Fruit fly (Drosophila melanogaster) whole organism, wandering third instar larva: ENCODE measurements around the gene CG14573.
A peak's percentile ranks its signal among the peaks of the same experiment; 100 is the strongest.

ENCODE experiments used
- Abd-B ChIP-seq: fragments of >200 bp; optimal IDR thresholded peaks from 2 replicates; lab custom pipeline; 2017; ENCODE audit warnings: missing biosample characterization, missing genetic modification characterization
- CG9705 ChIP-seq: fragments of 200-800 bp; sonication (Bioruptor generic); optimal IDR thresholded peaks from 2 replicates; lab custom pipeline; 2018; ENCODE audit warnings: missing biosample characterization, mild to moderate bottlenecking, missing genetic modification characterization
- Dfd ChIP-seq: fragments of >200 bp; optimal IDR thresholded peaks from 2 replicates; lab custom pipeline; 2017; ENCODE audit warnings: missing biosample characterization, missing genetic modification characterization
- Dif ChIP-seq: fragments of 200-275, 200-300 bp; sonication (Bioruptor generic); optimal IDR thresholded peaks from 2 replicates; lab custom pipeline; 2018; ENCODE audit warnings: missing biosample characterization, missing genetic modification characterization; ENCODE audit not compliant: partially characterized antibody
- GATAd ChIP-seq: sonication (Bioruptor generic); optimal IDR thresholded peaks from 2 replicates; lab custom pipeline; 2016; ENCODE audit warnings: missing biosample characterization, missing genetic modification characterization
- HLH106 ChIP-seq: fragments of 200-800 bp; optimal IDR thresholded peaks from 3 replicates; lab custom pipeline; 2019; ENCODE audit warnings: missing biosample characterization, mild to moderate bottlenecking, missing genetic modification characterization, moderate library complexity
- Hnf4 ChIP-seq: fragments of 200-800 bp; sonication (Bioruptor generic); optimal IDR thresholded peaks from 2 replicates; lab custom pipeline; 2016; ENCODE audit warnings: missing biosample characterization, mild to moderate bottlenecking, missing genetic modification characterization
- Hr78 ChIP-seq: fragments of >200 bp; optimal IDR thresholded peaks from 2 replicates; lab custom pipeline; 2017; ENCODE audit warnings: missing biosample characterization, missing genetic modification characterization
- Hr83 ChIP-seq: fragments of 200-300 bp; sonication (Bioruptor generic); optimal IDR thresholded peaks from 2 replicates; lab custom pipeline; 2016; ENCODE audit warnings: missing biosample characterization, mild to moderate bottlenecking, missing genetic modification characterization, moderate library complexity; ENCODE audit not compliant: poor library complexity, severe bottlenecking
- Jra ChIP-seq: sonication (Bioruptor generic); optimal IDR thresholded peaks from 2 replicates; lab custom pipeline; 2016; ENCODE audit warnings: missing biosample characterization, missing genetic modification characterization
- Mio ChIP-seq: sonication (Bioruptor generic); optimal IDR thresholded peaks from 2 replicates; lab custom pipeline; 2016; ENCODE audit warnings: missing biosample characterization, missing genetic modification characterization
- OdsH ChIP-seq: fragments of 200-800 bp; sonication (Bioruptor generic); optimal IDR thresholded peaks from 2 replicates; lab custom pipeline; 2016; ENCODE audit warnings: missing biosample characterization, mild to moderate bottlenecking, missing genetic modification characterization
- Rel ChIP-seq, 2 experiments: fragments of 200-800 bp; sonication (Bioruptor generic) in 1 of 2; optimal IDR thresholded peaks; 2 replicates in 1 of 2; 3 replicates in 1 of 2; lab custom pipeline; 2016 to 2019; ENCODE audit warnings: mild to moderate bottlenecking in 2 of 2, missing biosample characterization in 2 of 2, missing genetic modification characterization in 2 of 2, moderate library complexity in 1 of 2
- Sp1 ChIP-seq: fragments of 200-800 bp; sonication (Bioruptor generic); optimal IDR thresholded peaks from 3 replicates; lab custom pipeline; 2019; ENCODE audit warnings: missing biosample characterization, mild to moderate bottlenecking, missing genetic modification characterization, moderate library complexity
- Vsx2 ChIP-seq: fragments of 200-300, 225-300 bp; sonication (Bioruptor generic); optimal IDR thresholded peaks from 2 replicates; lab custom pipeline; 2018; ENCODE audit warnings: missing biosample characterization, missing genetic modification characterization; ENCODE audit not compliant: partially characterized antibody
- br ChIP-seq: fragments of 200-800 bp; sonication (Bioruptor generic); optimal IDR thresholded peaks from 2 replicates; lab custom pipeline; 2016; ENCODE audit warnings: missing biosample characterization, missing genetic modification characterization
- brk ChIP-seq: fragments of 200-800 bp; sonication (Bioruptor generic); optimal IDR thresholded peaks from 2 replicates; lab custom pipeline; 2016; ENCODE audit warnings: missing biosample characterization, mild to moderate bottlenecking, missing genetic modification characterization
- dl ChIP-seq, 2 experiments: fragments of 175-275, 200-275 bp in 1 of 2; fragments of 200-275 bp in 1 of 2; sonication (Bioruptor generic); optimal IDR thresholded peaks; lab custom pipeline; 2018; ENCODE audit warnings: mild to moderate bottlenecking in 2 of 2, missing biosample characterization in 2 of 2, missing genetic modification characterization in 2 of 2, moderate library complexity in 2 of 2; ENCODE audit not compliant: partially characterized antibody in 2 of 2, insufficient read depth in 1 of 2
- dmrt93B ChIP-seq: fragments of 200-800 bp; sonication (Bioruptor generic); optimal IDR thresholded peaks from 2 replicates; lab custom pipeline; 2018; ENCODE audit warnings: missing biosample characterization, mild to moderate bottlenecking, missing genetic modification characterization
- dsf ChIP-seq: sonication (Bioruptor generic); optimal IDR thresholded peaks from 2 replicates; lab custom pipeline; 2016; ENCODE audit warnings: missing biosample characterization, missing genetic modification characterization, borderline replicate concordance
- ey ChIP-seq: fragments of 200-800 bp; sonication (Bioruptor generic); optimal IDR thresholded peaks from 2 replicates; lab custom pipeline; 2016; ENCODE audit warnings: missing biosample characterization, missing genetic modification characterization
- foxo ChIP-seq, 2 experiments: fragments of 200-800 bp; sonication (Bioruptor generic); optimal IDR thresholded peaks; 2 replicates in 1 of 2; 3 replicates in 1 of 2; lab custom pipeline; 2016 to 2017; ENCODE audit warnings: missing biosample characterization in 2 of 2, missing genetic modification characterization in 2 of 2
- fru ChIP-seq: fragments of 200-800 bp; sonication (Bioruptor generic); optimal IDR thresholded peaks from 3 replicates; lab custom pipeline; 2016; ENCODE audit warnings: missing biosample characterization, mild to moderate bottlenecking, missing genetic modification characterization
- h ChIP-seq: fragments of 200-800 bp; sonication (Bioruptor generic); optimal IDR thresholded peaks from 3 replicates; lab custom pipeline; 2016; ENCODE audit warnings: missing biosample characterization, mild to moderate bottlenecking, missing genetic modification characterization
- lola ChIP-seq: fragments of >200 bp; optimal IDR thresholded peaks from 2 replicates; lab custom pipeline; 2017; ENCODE audit warnings: missing biosample characterization, missing genetic modification characterization
- pan ChIP-seq: fragments of >200 bp; optimal IDR thresholded peaks from 2 replicates; lab custom pipeline; 2017
- psq ChIP-seq: fragments of 200-800 bp; sonication (Bioruptor generic); optimal IDR thresholded peaks from 3 replicates; lab custom pipeline; 2017; ENCODE audit warnings: missing biosample characterization, mild to moderate bottlenecking, missing genetic modification characterization, moderate library complexity
- rgr ChIP-seq: fragments of 200-800 bp; sonication (Bioruptor generic); optimal IDR thresholded peaks from 3 replicates; lab custom pipeline; 2016; ENCODE audit warnings: missing biosample characterization, mild to moderate bottlenecking, missing genetic modification characterization
- sage ChIP-seq: fragments of 200-800 bp; sonication (Bioruptor generic); optimal IDR thresholded peaks from 2 replicates; lab custom pipeline; 2016; ENCODE audit warnings: missing biosample characterization, mild to moderate bottlenecking, missing genetic modification characterization
- sv ChIP-seq: fragments of 200-800 bp; sonication (Bioruptor generic); optimal IDR thresholded peaks from 3 replicates; lab custom pipeline; 2016; ENCODE audit warnings: missing biosample characterization, missing genetic modification characterization
- tai ChIP-seq: sonication (Bioruptor generic); optimal IDR thresholded peaks from 2 replicates; lab custom pipeline; 2016; ENCODE audit warnings: missing biosample characterization, missing genetic modification characterization
- usp ChIP-seq: fragments of >200 bp; optimal IDR thresholded peaks from 2 replicates; lab custom pipeline; 2017; ENCODE audit warnings: missing biosample characterization, missing genetic modification characterization
- woc ChIP-seq: sonication (Bioruptor generic); optimal IDR thresholded peaks from 2 replicates; lab custom pipeline; 2016; ENCODE audit warnings: missing biosample characterization, mild to moderate bottlenecking, missing genetic modification characterization

CG14573 gene

dm6 chr3L:21733387-21733786 is 512 bp upstream of the CG14573 start, which contains the start of gene CG14568:
Gene CG14568 (minus strand): TSS chr3L:21733487.
- no peak for TF ChIP-seq Hr83 (GFP tag; lab: Kevin White, UChicago)
- TF ChIP-seq sv, result no peak
- TF ChIP-seq OdsH (GFP tag; lab: Kevin White, UChicago), result no peak
- TF ChIP-seq Hr78, result no peak
- TF ChIP-seq dl (GFP tag; optimal IDR thresholded peaks at IDR 0.05; lab: Kevin White, UChicago; ENCODE audit: insufficient read depth in 1 of 2, partially characterized antibody in 2 of 2), result no peak
- TF ChIP-seq Mio (GFP tag; lab: Kevin White, UChicago), result no peak
- no peak for TF ChIP-seq h (GFP tag; lab: Kevin White, UChicago)
- no peak for TF ChIP-seq Sp1 (GFP tag; lab: Kevin White, UChicago)
- TF ChIP-seq usp, result no peak
- TF ChIP-seq lola (GFP tag; lab: Kevin White, UChicago), result no peak
- no peak for TF ChIP-seq Dfd (GFP tag; lab: Kevin White, UChicago)
- no peak for TF ChIP-seq sage (GFP tag; lab: Kevin White, UChicago)
- no peak for TF ChIP-seq Hnf4 (GFP tag; lab: Kevin White, UChicago)
- no peak for TF ChIP-seq pan (lab: Kevin White, UChicago)

dm6 chr3L:21738175-21739016 is 4.5 kb downstream of the CG14573 start, which contains the start of gene CG14567:
Gene CG14567 (minus strand): TSS chr3L:21738430.
- no peak for TF ChIP-seq usp
- TF ChIP-seq Abd-B (GFP tag; lab: Kevin White, UChicago), result no peak
- TF ChIP-seq psq (GFP tag; lab: Kevin White, UChicago), result peak; percentile 12
- TF ChIP-seq foxo (GFP tag; optimal IDR thresholded peaks at IDR 0.05; lab: Kevin White, UChicago), result peak in 1 of 2 experiments; percentile 52
- peak; percentile 31 for TF ChIP-seq ey (GFP tag; lab: Kevin White, UChicago)
- TF ChIP-seq Hr78, result no peak
- TF ChIP-seq tai, result no peak
- TF ChIP-seq CG9705 (GFP tag; lab: Kevin White, UChicago), result no peak
- peak; percentile 41 for TF ChIP-seq h (GFP tag; lab: Kevin White, UChicago)
- no peak for TF ChIP-seq dsf (GFP tag; lab: Kevin White, UChicago)
- peak; percentile 25 for TF ChIP-seq rgr
- TF ChIP-seq fru (GFP tag; lab: Kevin White, UChicago), result peak; percentile 43
- peak; percentile 39 for TF ChIP-seq dmrt93B (GFP tag; lab: Kevin White, UChicago)
- peak; percentile 2 for TF ChIP-seq OdsH (GFP tag; lab: Kevin White, UChicago)
- TF ChIP-seq woc, result peak; percentile 57
- no peak for TF ChIP-seq br (GFP tag; lab: Kevin White, UChicago)
- TF ChIP-seq Sp1 (GFP tag; lab: Kevin White, UChicago), result peak; percentile 11
- TF ChIP-seq Dfd (GFP tag; lab: Kevin White, UChicago), result no peak
- peak; percentile 9 for TF ChIP-seq HLH106 (tag; lab: Kevin White, UChicago)
- no peak for TF ChIP-seq GATAd (GFP tag; lab: Kevin White, UChicago)
- TF ChIP-seq sv, result no peak

dm6 chr3L:21739017-21739730 is 5.3 kb downstream of the CG14573 start:
- TF ChIP-seq Vsx2 (GFP tag; lab: Kevin White, UChicago) (peak; percentile 21), brk (GFP tag; lab: Kevin White, UChicago) (no peak), Rel (GFP tag; optimal IDR thresholded peaks at IDR 0.05; lab: Kevin White, UChicago) (no peak), Rel (tag; optimal IDR thresholded peaks at IDR 0.05; lab: Kevin White, UChicago) (peak; percentile 91), woc (peak; percentile 49), h (GFP tag; lab: Kevin White, UChicago) (peak; percentile 48), Jra (GFP tag; lab: Kevin White, UChicago) (peak; percentile 10), rgr (peak; percentile 18), Dif (peak; percentile 16), Sp1 (GFP tag; lab: Kevin White, UChicago) (no peak)
